Worm (Caenorhabditis elegans) whole organism, young adult: ENCODE measurements around the gene sre-38.

Experiments used
- F10E7.11 ChIP-seq: sonication (generic microtip); optimal IDR thresholded peaks from 2 replicates; lab custom pipeline; 2017; ENCODE audit warnings: mild to moderate bottlenecking, missing genetic modification characterization, moderate library complexity, missing compliant biosample characterization
- F49E8.2 ChIP-seq: sonication (generic microtip); optimal IDR thresholded peaks from 3 replicates; lab custom pipeline; 2017; ENCODE audit warnings: missing genetic modification characterization, mild to moderate bottlenecking, missing compliant biosample characterization, antibody characterized with exemption, moderate library complexity; ENCODE audit not compliant: insufficient read depth
- F55B11.4 ChIP-seq: sonication (generic microtip); optimal IDR thresholded peaks from 2 replicates; lab custom pipeline; 2016; ENCODE audit warnings: missing compliant biosample characterization, missing genetic modification characterization, borderline replicate concordance; ENCODE audit not compliant: insufficient read depth
- F57C9.4 ChIP-seq: sonication (generic microtip); optimal IDR thresholded peaks from 2 replicates; lab custom pipeline; 2017; ENCODE audit warnings: mild to moderate bottlenecking, missing genetic modification characterization, missing compliant biosample characterization
- attf-3 ChIP-seq: fragments of 200-800 bp; sonication (Bioruptor generic); conservative IDR thresholded peaks from 2 replicates; pipeline ENCODE4 v1.3.6; 2022; ENCODE audit warnings: missing genetic modification reagents, missing genetic modification characterization, missing compliant biosample characterization
- ceh-100 ChIP-seq: fragments of 200-800 bp; sonication (Bioruptor generic); IDR thresholded peaks from 2 replicates; pipeline ENCODE4 v1.3.6; 2022; ENCODE audit warnings: missing genetic modification reagents, missing genetic modification characterization, missing compliant biosample characterization
- hrde-1 ChIP-seq: sonication (generic microtip); optimal IDR thresholded peaks from 2 replicates; lab custom pipeline; 2016; ENCODE audit warnings: missing genetic modification characterization, mild to moderate bottlenecking, missing compliant biosample characterization, moderate library complexity, missing genotype, missing genetic modification reagents, borderline replicate concordance
- rcor-1 ChIP-seq: fragments of 200-800 bp; sonication (Bioruptor generic); IDR thresholded peaks from 2 replicates; pipeline ENCODE4 v1.3.6; 2022; ENCODE audit warnings: missing genetic modification reagents, missing genetic modification characterization, missing compliant biosample characterization
- rec-8 ChIP-seq, 2 experiments: sonication (generic microtip); optimal IDR thresholded peaks; 2 replicates each; lab custom pipeline; 2016; ENCODE audit warnings: mild to moderate bottlenecking in 2 of 2, missing genetic modification characterization in 2 of 2, missing genetic modification reagents in 2 of 2, missing genotype in 2 of 2, missing biosample characterization in 1 of 2, missing compliant biosample characterization in 1 of 2, moderate library complexity in 1 of 2
- snpc-4 ChIP-seq, 5 experiments: fragments of 150-350 bp in 1 of 5; sonication (generic microtip) in 4 of 5; optimal IDR thresholded peaks; 2 replicates each; lab custom pipeline; 2014 to 2018; ENCODE audit warnings: missing genetic modification characterization in 5 of 5, missing biosample characterization in 3 of 5, antibody characterized with exemption in 2 of 5, mild to moderate bottlenecking in 2 of 5, missing compliant biosample characterization in 2 of 5, missing genotype in 2 of 5, moderate library complexity in 2 of 5, missing genetic modification reagents in 1 of 5
- unc-130 ChIP-seq: sonication (generic microtip); optimal IDR thresholded peaks from 2 replicates; lab custom pipeline; 2016; ENCODE audit warnings: missing genetic modification reagents, missing genetic modification characterization, missing compliant biosample characterization
- unc-62 ChIP-seq: fragments of 150-350 bp; optimal IDR thresholded peaks from 2 replicates; lab custom pipeline; 2014; ENCODE audit warnings: missing biosample characterization, missing genetic modification reagents, missing genetic modification characterization

DNA sequence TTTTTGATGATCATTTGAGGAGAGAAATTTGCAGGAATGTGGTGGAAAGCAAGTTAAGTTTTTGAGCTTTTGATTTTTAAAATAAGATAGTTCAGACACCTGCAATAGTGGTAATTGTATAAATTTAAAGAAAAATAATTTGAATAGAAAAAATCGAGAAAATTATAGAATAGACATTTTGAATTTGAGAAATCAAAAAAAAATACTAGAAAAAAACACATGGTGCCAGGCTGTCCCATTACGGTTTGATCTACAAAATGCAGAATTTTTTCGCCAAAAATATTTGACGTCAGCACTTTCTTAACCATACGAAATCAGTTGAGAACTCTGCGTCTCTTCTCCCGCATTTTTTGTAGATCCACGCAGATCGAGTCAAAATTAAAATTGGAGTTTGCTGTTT is 39.9 kb upstream of the sre-38 start, which contains the start of gene sre-27:
- TF ChIP-seq unc-62 (no peak), unc-130 (GFP tag; lab: Kevin White, UChicago) (no peak), F49E8.2 (no peak), attf-3 (GFP tag; lab: Robert Waterston, UW) (no peak), snpc-4 (GFP tag; optimal IDR thresholded peaks at IDR 0.05; lab: Kevin White, UChicago) (no peak), snpc-4 (tag; optimal IDR thresholded peaks at IDR 0.05; lab: Kevin White, UChicago) (no peak), rec-8 (tag; optimal IDR thresholded peaks at IDR 0.05; lab: Kevin White, UChicago) (no peak), F10E7.11 (no peak), F55B11.4 (tag; lab: Kevin White, UChicago) (no peak), F57C9.4 (no peak), ceh-100 (GFP tag; lab: Robert Waterston, UW) (no peak), rcor-1 (no peak), hrde-1 (tag; lab: Kevin White, UChicago) (no peak)
